Fruit fly (Drosophila melanogaster): ENCODE results near the gene Septin4.

Septin4 gene

DNA sequence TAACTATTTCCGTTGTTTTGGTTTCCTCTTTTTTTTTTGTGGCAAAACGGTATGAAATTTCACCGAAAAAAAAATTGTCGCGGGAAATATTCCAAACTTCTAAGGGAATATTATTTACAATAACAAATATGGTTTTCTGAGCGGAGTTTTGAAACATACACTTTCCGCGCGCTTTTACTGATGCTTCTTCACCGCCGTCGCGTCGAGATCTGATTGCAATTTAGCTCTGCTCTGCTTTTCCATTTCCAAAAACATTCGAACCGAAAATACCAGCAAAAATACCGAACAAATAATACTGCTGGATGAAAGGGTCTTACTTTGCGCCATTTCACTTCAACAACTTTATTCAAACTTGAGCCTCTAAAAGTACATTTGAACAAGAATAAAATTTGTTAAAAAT is at the start of gene Septin4:
Septin4 (minus strand) TSS at position 215 of the 400 bp plus-strand sequence.
- TF ChIP-seq psq (optimal IDR thresholded peaks at IDR 0.05) = no peak
- TF ChIP-seq ttk (optimal IDR thresholded peaks at IDR 0.05) = no peak
- no peak for TF ChIP-seq insv (optimal IDR thresholded peaks at IDR 0.05)
- no peak for TF ChIP-seq Sin3A (optimal IDR thresholded peaks at IDR 0.05)
- TF ChIP-seq Myc (optimal IDR thresholded peaks at IDR 0.05) = no peak
- no peak for TF ChIP-seq h (optimal IDR thresholded peaks at IDR 0.05)

DNA sequence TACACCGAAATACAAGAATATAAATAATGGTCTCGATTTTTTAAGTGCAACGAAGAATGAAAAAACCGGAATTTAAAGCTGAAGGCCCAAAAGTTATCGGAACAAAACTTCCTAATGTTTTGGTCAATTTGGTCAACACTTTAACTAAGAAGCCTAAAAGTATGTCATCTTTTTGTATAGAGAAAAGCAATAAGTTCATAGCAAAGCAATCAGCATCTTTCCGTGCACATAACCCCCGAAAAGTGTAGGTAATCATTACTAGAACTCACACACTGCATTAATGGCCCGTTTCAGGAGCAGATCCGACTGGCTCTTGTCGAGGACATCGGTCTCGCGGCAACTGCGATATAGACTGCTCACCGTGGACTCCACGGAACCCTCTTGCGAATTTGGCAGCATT is 49.4 kb upstream of the Septin4 start:
- TF ChIP-seq Myc (optimal IDR thresholded peaks at IDR 0.05) = no peak
- no peak for TF ChIP-seq psq (optimal IDR thresholded peaks at IDR 0.05)

DNA sequence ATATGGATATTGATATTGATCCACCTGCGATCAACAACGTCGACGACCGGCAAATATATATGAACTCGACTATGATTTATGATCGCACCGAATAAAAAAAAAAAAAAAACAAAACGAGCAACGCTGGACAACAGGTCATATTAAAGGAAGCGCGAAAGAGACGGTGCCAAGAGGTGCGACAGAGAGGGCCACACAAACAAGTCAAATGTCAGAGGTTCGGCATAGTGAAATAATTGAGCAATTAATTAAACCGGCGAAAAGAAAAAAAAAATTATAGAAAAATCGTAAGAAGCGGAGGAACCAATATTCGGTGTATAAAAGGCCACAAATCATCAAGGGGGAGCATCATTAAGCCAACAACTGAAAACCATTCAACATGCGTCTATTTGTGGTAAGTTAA is 47.6 kb upstream of the Septin4 start, which contains the start of gene Twdlalpha:
Twdlalpha (plus strand) TSS at position 301 of the 400 bp plus-strand sequence.
- TF ChIP-seq Myc (optimal IDR thresholded peaks at IDR 0.05) (no peak), insv (optimal IDR thresholded peaks at IDR 0.05) (no peak), ttk (optimal IDR thresholded peaks at IDR 0.05) (no peak), h (optimal IDR thresholded peaks at IDR 0.05) (no peak), Sin3A (optimal IDR thresholded peaks at IDR 0.05) (no peak), psq (optimal IDR thresholded peaks at IDR 0.05) (no peak)

DNA sequence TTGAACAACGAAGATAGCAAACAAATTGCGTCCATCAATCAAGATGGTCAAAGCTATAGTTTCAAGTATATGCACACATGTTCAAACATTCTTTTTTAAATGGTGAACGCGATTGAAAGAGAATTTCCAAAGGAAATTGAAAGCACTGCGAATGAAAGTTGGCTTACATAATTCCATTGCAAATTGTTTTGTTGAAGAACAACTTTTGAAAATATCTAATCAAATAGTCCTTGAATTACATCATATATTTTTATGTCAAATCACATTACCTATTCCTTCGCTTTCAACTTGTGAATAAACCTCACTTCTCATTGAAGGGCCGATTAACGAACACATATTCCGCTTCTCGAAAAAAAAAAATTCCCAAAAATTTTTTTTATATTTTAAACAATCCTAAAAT is 45.6 kb upstream of the Septin4 start, which contains the start of gene CG32568:
CG32568 (plus strand) TSS at position 301 of the 400 bp plus-strand sequence.
- no peak for TF ChIP-seq psq (optimal IDR thresholded peaks at IDR 0.05)
- TF ChIP-seq insv (optimal IDR thresholded peaks at IDR 0.05) = no peak
- no peak for TF ChIP-seq Sin3A (optimal IDR thresholded peaks at IDR 0.05)
- TF ChIP-seq Myc (optimal IDR thresholded peaks at IDR 0.05) = no peak
- no peak for TF ChIP-seq h (optimal IDR thresholded peaks at IDR 0.05)
- TF ChIP-seq ttk (optimal IDR thresholded peaks at IDR 0.05) = no peak

DNA sequence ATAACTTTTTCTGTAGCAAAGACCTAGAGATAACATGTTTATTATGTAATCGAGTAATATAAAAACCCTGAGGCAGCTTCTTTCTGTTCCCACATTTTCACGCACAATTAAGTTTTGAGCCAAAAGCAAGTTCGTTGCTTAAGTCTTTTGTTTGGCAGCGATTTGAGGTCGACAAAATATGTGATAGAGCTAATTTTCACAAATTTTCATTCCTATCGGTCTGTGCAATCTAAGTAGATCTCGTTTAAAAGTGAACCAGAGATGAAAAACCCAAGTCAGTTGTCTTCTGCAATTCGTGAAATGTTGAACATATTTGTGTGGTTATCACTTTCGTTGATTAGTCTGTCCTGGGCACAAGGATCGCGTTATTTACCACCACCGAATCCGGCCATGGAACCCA is 42.9 kb upstream of the Septin4 start, which contains the start of gene TwdlZ:
TwdlZ (plus strand) TSS at position 301 of the 400 bp plus-strand sequence.
- TF ChIP-seq ttk (optimal IDR thresholded peaks at IDR 0.05) = no peak
- no peak for TF ChIP-seq Sin3A (optimal IDR thresholded peaks at IDR 0.05)
- TF ChIP-seq psq (optimal IDR thresholded peaks at IDR 0.05) = no peak
- TF ChIP-seq Myc (optimal IDR thresholded peaks at IDR 0.05) = no peak
- TF ChIP-seq h (optimal IDR thresholded peaks at IDR 0.05) = no peak
- TF ChIP-seq insv (optimal IDR thresholded peaks at IDR 0.05) = no peak

DNA sequence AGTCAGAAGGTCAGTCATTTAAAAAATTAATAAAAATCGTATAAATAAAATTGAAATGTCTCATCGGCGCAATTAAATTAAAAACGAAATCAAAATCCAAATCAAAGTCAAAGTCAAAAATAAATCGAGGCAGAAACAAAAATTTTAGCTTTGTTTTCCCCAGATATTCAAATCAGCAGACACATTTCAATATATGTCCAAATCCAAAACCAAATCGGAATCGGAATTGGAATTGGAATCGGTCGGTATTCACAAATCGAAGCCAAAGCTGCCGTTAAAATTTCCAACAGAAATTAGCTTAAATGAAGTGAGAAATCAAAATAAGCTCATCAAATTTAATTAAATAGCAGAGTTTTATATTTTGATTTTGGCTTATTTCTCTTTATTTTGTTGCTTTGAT is 41.2 kb upstream of the Septin4 start:
- TF ChIP-seq ttk (optimal IDR thresholded peaks at IDR 0.05) = no peak
- no peak for TF ChIP-seq insv (optimal IDR thresholded peaks at IDR 0.05)

DNA sequence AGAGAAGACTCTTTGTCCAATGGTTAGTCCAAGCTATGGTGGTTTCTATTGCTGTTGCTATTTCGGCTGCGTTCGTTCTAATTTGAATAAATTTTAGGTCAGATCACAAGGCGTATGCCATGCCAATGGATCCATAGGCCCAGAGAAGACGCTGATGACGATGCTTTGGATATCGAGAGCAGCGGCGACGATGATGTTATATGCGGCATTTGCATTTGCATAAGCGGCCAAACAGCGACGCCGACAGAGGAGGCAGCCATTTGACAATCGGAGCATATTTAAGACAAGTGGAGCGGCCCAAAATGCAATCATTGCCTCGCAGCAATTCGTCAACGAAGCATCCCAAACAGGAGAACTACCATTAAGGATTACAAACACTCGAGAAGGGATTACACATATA is 39.7 kb upstream of the Septin4 start, which contains the start of gene TwdlY:
TwdlY (plus strand) TSS at position 301 of the 400 bp plus-strand sequence.
- TF ChIP-seq h (optimal IDR thresholded peaks at IDR 0.05) = no peak
- TF ChIP-seq insv (optimal IDR thresholded peaks at IDR 0.05) = no peak
- no peak for TF ChIP-seq psq (optimal IDR thresholded peaks at IDR 0.05)
- no peak for TF ChIP-seq Myc (optimal IDR thresholded peaks at IDR 0.05)
- no peak for TF ChIP-seq ttk (optimal IDR thresholded peaks at IDR 0.05)
- no peak for TF ChIP-seq Sin3A (optimal IDR thresholded peaks at IDR 0.05)

DNA sequence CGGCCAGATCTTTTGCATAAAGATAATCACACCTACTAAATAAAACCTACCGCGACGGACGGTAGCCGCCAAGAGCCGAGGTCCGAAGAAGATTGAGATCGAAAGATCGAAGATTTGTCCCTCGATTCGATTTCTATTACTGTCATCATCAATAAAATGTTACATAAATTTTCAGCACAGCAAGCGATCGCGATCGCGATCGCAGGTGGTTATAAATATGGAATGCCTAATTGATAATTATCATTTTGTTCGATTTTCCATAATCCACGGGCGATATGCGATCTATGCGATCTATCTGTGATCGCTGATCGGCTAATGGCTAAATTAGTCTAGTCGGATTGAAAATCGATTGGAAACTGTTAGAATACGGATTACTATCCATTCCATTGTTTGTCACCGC is 38.3 kb upstream of the Septin4 start:
- TF ChIP-seq psq (optimal IDR thresholded peaks at IDR 0.05) (no peak), h (optimal IDR thresholded peaks at IDR 0.05) (no peak), Myc (optimal IDR thresholded peaks at IDR 0.05) (no peak), insv (optimal IDR thresholded peaks at IDR 0.05) (no peak), ttk (optimal IDR thresholded peaks at IDR 0.05) (no peak), Sin3A (optimal IDR thresholded peaks at IDR 0.05) (no peak)

DNA sequence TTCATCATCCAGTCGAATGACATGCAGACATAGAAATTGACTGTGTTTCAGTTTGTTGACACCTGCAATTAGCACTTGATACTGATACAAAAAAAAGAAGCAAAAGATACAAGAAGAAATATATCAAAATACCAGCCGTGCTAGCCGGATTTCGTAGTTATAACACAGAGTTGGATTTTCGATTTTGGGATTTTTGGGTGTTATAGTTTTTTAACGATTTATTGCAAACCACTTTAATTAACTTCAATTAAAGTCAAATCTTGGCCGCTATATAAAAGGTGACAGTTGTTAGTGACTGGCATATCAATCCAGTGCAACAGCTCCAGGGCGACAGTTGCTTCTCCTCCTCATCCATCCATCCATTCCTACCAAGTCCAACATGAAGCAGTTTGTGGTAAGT is 35.8 kb upstream of the Septin4 start, which contains the start of gene TwdlX:
TwdlX (plus strand) TSS at position 301 of the 400 bp plus-strand sequence.
- TF ChIP-seq ttk (optimal IDR thresholded peaks at IDR 0.05) (no peak), h (optimal IDR thresholded peaks at IDR 0.05) (no peak), Myc (optimal IDR thresholded peaks at IDR 0.05) (no peak), psq (optimal IDR thresholded peaks at IDR 0.05) (no peak), Sin3A (optimal IDR thresholded peaks at IDR 0.05) (no peak), insv (optimal IDR thresholded peaks at IDR 0.05) (no peak)

DNA sequence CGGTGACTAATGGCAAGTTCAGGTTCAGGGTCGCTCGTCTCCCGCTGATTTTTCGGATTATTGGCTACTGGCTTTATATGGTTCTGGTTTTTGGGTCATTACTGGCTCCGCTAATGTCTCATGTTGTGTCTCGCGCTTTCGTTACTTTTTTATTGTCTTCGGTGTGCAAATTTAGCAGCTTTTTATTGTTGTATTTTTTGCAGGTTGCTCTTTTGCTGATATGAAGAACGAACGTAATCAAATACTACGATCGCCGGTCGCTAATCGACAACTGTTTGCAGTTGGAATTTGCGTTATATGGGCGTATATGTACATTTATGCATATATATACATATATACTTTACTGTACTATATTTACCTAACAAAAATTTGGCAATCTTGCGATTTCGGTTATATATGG is 29.6 kb upstream of the Septin4 start:
- TF ChIP-seq psq (optimal IDR thresholded peaks at IDR 0.05) (no peak), ttk (optimal IDR thresholded peaks at IDR 0.05) (no peak), Sin3A (optimal IDR thresholded peaks at IDR 0.05) (no peak), Myc (optimal IDR thresholded peaks at IDR 0.05) (no peak), h (optimal IDR thresholded peaks at IDR 0.05) (no peak), insv (optimal IDR thresholded peaks at IDR 0.05) (no peak)

DNA sequence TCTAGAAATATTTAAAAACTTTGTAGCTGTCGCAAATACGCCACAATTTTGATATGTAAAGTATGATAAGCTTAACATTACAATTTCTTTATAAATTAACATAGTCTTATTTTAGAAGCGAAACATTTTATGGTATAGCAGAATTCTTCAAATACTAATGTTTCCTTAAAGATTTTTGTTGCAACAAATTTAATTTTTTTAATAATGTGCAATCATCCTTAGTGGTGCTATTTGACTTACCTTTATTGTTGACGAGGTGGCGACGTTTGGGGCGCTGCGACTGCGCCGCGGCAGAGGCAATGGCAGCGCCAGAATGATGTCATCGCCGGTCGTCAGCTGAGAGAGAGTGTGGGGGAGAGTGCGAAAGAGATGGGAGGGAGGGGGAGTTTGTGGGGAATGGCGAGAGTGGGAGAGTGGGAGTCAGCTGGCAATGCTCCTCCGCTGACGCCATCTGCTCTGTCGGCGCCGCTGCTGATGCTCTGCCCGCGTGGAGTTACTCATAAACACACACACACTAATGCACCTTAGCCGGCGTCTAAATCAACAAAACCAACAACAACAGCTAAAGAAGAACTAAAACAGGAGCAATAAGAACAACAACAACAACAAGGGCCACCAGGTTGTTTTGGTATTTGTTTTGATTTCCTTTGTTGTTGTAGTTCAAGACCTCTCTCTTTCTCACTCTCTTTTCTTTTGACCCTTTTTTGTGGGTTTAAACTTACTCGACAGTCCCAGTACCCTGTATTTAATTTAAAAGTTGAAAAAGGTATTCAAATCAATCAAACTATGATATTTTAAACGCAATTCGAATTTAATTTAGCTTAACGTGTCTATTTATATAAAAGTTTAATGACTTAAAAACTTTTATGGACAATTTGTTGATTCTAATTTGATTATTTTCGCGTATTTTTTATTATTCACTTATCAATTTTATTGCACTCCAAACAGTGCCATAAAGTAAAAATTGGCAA is 28.5 kb upstream of the Septin4 start:
- TF ChIP-seq h (optimal IDR thresholded peaks at IDR 0.05) (no peak), ttk (optimal IDR thresholded peaks at IDR 0.05) (no peak), Sin3A (optimal IDR thresholded peaks at IDR 0.05) (no peak), Myc (optimal IDR thresholded peaks at IDR 0.05) (no peak), psq (optimal IDR thresholded peaks at IDR 0.05) (no peak), insv (optimal IDR thresholded peaks at IDR 0.05) (no peak)

DNA sequence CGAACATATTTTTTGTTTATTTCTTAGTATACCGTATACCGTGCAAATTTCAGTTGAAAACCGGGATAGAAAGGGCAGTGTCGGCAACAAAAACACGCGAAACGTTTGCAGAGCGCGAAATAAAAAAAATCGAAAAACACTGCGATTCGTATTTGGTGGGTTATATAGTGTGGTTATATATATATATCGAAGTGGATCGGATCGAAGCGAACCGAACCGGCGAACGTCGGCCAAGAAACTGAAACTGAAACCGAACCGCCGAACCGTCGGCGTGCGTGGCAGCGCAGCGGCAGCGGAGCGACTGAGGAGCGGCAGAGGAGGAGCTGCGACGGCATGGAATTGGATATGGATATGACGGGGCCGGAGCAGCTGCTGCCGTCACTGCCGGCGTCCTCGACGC is 26.2 kb upstream of the Septin4 start, which contains the start of the genes CG32572 and CG34325:
CG32572 (plus strand) TSS at position 16 of the 400 bp plus-strand sequence.
CG34325 (minus strand) TSS at position 244 of the 400 bp plus-strand sequence.
- TF ChIP-seq insv (optimal IDR thresholded peaks at IDR 0.05) = no peak
- no peak for TF ChIP-seq Sin3A (optimal IDR thresholded peaks at IDR 0.05)
- no peak for TF ChIP-seq ttk (optimal IDR thresholded peaks at IDR 0.05)
- TF ChIP-seq psq (optimal IDR thresholded peaks at IDR 0.05) = no peak
- TF ChIP-seq h (optimal IDR thresholded peaks at IDR 0.05) = no peak
- no peak for TF ChIP-seq Myc (optimal IDR thresholded peaks at IDR 0.05)

All from Kc167 (cell line).